Fruit fly (Drosophila melanogaster): ENCODE data around the gene p.
A peak's percentile ranks its signal among the peaks of the same experiment; 100 is the strongest.

p gene

DNA sequence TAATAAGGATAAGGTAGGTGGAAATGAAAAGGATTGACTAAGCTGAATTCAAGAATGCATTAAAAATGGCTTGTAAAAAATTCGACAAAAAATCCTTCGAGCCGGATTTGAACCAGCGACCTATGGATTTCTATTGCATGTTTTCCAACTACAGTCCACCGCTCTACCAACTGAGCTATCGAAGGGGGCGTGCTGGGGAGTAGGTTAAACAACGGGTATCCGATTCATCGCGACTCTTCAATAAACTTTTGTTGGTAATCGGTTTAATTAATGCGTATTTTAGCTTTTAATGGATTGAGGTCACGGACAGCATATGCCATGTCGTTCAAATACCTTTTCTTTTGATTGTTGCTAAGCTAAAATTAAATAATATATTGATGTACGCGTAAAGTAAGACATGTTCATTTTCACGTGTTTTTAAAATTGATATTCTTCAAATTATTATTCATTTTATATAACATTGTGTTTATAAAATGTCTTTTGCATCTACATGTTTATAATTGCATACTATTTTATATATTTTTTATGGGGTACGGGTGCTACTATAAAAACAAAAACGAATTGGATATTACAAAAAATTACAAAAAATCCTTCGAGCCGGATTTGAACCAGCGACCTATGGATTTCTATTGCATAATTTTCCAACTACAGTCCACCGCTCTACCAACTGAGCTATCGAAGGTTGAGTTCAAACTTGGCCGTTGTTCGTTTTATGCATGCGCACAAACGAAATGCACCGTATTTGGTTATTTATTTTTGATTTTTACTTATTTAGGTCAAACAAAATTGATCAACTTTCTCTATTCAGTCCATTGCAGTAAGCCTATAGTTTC is 2.2 kb downstream of the p start (continued):
- peak; percentile 1 for TF ChIP-seq CG10543 (GFP tag; optimal IDR thresholded peaks at IDR 0.05)
- TF ChIP-seq vnd (GFP tag; IDR thresholded peaks at IDR 0.05; ENCODE audit: partially characterized antibody) = peak; percentile 35
- TF ChIP-seq unc-4 (GFP tag; IDR thresholded peaks at IDR 0.05; ENCODE audit: partially characterized antibody) = peak; percentile 44; the same call in 1 of the 2 replicates
- TF ChIP-seq CG34376 (GFP tag; optimal IDR thresholded peaks at IDR 0.05) = peak; percentile 72
- TF ChIP-seq CG8478 (optimal IDR thresholded peaks at IDR 0.05) = no peak
- no peak for TF ChIP-seq CG17359 (tag; optimal IDR thresholded peaks at IDR 0.05)
- TF ChIP-seq HLH4C (GFP tag; IDR thresholded peaks at IDR 0.05; ENCODE audit: partially characterized antibody) = peak; percentile 53
- peak; percentile 75 for TF ChIP-seq crol (GFP tag; IDR thresholded peaks at IDR 0.05)
- peak; percentile 48 for TF ChIP-seq CG16813 (GFP tag; IDR thresholded peaks at IDR 0.05; ENCODE audit: partially characterized antibody)
- TF ChIP-seq CG10431 (GFP tag; optimal IDR thresholded peaks at IDR 0.05) = no peak
- TF ChIP-seq sd (tag; optimal IDR thresholded peaks at IDR 0.05) = peak; percentile 42
- TF ChIP-seq Dll (GFP tag; IDR thresholded peaks at IDR 0.05; ENCODE audit: partially characterized antibody) = 0 out of 4 replicates have a peak, but pooled peaks have one; percentile 36
- TF ChIP-seq D19A (tag; optimal IDR thresholded peaks at IDR 0.05) = peak; percentile 52
- no peak for TF ChIP-seq croc (GFP tag; conservative IDR thresholded peaks at IDR 0.05)
- peak; percentile 10 for TF ChIP-seq kah (GFP tag; optimal IDR thresholded peaks at IDR 0.05)
- TF ChIP-seq Bgb (GFP tag; IDR thresholded peaks at IDR 0.05; ENCODE audit: partially characterized antibody) = peak; percentile 70
- TF ChIP-seq mirr (GFP tag; optimal IDR thresholded peaks at IDR 0.05) = peak; percentile 77
- peak in 1 of 2 experiments; percentile 96 for TF ChIP-seq Pdp1 (GFP tag; optimal IDR thresholded peaks at IDR 0.05)
- peak in 1 of 2 experiments; percentile 6 for TF ChIP-seq Eip74EF (GFP tag; optimal IDR thresholded peaks at IDR 0.05)
- TF ChIP-seq otp (GFP tag; IDR thresholded peaks at IDR 0.05) = peak; percentile 30; the same call in 1 of the 3 replicates
- TF ChIP-seq tna (GFP tag; IDR thresholded peaks at IDR 0.05; ENCODE audit: partially characterized antibody) = peak; percentile 76
- peak; percentile 98 for TF ChIP-seq Bdp1 (GFP tag; optimal IDR thresholded peaks at IDR 0.05)
- TF ChIP-seq CG14860 (GFP tag; IDR thresholded peaks at IDR 0.05; ENCODE audit: partially characterized antibody) = peak; percentile 52
- TF ChIP-seq gro (GFP tag; optimal IDR thresholded peaks at IDR 0.05) = peak; percentile 17
- TF ChIP-seq abd-A (tag; optimal IDR thresholded peaks at IDR 0.05) = peak; percentile 93
- TF ChIP-seq CG1832 (GFP tag; optimal IDR thresholded peaks at IDR 0.05) = no peak
- peak; percentile 24 for TF ChIP-seq inv (GFP tag; IDR thresholded peaks at IDR 0.05; ENCODE audit: partially characterized antibody)
- TF ChIP-seq chm (GFP tag; IDR thresholded peaks at IDR 0.05) = peak; percentile 7; the same call in 1 of the 2 replicates
- no peak for TF ChIP-seq usp (GFP tag; optimal IDR thresholded peaks at IDR 0.05)
- TF ChIP-seq CG2678 (tag; optimal IDR thresholded peaks at IDR 0.05) = peak; percentile 16
- TF ChIP-seq CG12391 (tag; optimal IDR thresholded peaks at IDR 0.05) = no peak
- TF ChIP-seq sna (GFP tag; IDR thresholded peaks at IDR 0.05; ENCODE audit: partially characterized antibody) = peak; percentile 44; the same call in 1 of the 2 replicates
- peak; percentile 36 for TF ChIP-seq knrl (GFP tag; IDR thresholded peaks at IDR 0.05; ENCODE audit: partially characterized antibody)
- no peak for TF ChIP-seq Sry-β (GFP tag; optimal IDR thresholded peaks at IDR 0.05)
- peak; percentile 92 for TF ChIP-seq mld (GFP tag; IDR thresholded peaks at IDR 0.05; ENCODE audit: partially characterized antibody)
- peak; percentile 95 for TF ChIP-seq CG6791 (GFP tag; IDR thresholded peaks at IDR 0.05; ENCODE audit: partially characterized antibody)
- TF ChIP-seq CG7745 (tag; optimal IDR thresholded peaks at IDR 0.05) = no peak
- peak; percentile 68 for TF ChIP-seq hb (GFP tag; IDR thresholded peaks at IDR 0.05; ENCODE audit: partially characterized antibody)
- TF ChIP-seq Med (GFP tag) = peak; percentile 76
- peak; percentile 40 for TF ChIP-seq sug (tag; optimal IDR thresholded peaks at IDR 0.05)

Measured in whole organism, embryonic.